Worm (Caenorhabditis elegans): ENCODE measurements around the gene C35A5.8.

DNA sequence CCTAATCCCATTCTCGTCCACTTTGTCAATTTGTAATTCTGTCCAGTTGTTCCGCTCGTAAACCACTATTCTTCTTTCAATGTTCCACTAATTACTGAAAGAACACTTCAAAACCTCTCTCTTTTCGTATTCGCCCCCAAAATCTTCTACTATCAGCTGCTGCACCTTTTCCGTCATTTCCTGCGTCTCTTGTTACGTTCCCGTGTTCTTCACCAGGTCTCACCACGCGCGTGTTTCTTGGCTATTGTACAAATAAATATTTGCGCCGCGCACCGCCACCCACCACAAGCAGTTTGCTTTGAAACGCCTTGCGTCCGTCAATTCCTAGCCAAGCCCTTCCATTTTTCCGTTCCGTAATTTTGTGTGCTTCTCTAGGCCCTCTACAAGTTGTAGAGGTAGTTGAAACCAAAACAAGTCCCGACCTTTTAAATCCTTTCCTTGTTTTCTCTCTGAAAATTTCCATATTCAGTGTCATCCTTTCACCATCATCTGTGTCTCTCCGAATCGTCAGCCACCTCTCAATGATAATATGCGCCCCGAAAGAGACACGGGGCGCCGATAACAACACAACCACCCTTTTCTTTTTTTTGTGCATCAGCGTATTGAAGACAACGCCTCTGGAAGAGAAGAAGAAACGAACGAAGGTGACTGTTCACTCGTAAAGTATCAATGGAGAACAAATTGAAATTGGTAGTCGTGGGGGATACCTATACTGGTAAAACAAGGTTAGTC lies 47.4 kb downstream of the C35A5.8 start, which contains the start of the genes crp-1 and Y32F6B.9:
- TF ChIP-seq pag-3 (tag; optimal IDR thresholded peaks at IDR 0.05; ENCODE audit: borderline replicate concordance) (no peak), F13H6.1 (tag; optimal IDR thresholded peaks at IDR 0.05) (no peak), T23F11.4 (GFP tag; optimal IDR thresholded peaks at IDR 0.05) (no peak), pax-1 (tag; optimal IDR thresholded peaks at IDR 0.05) (no peak), ceh-6 (GFP tag; optimal IDR thresholded peaks at IDR 0.05) (no peak), pqm-1 (tag; optimal IDR thresholded peaks at IDR 0.05) (no peak), nhr-11 (tag; optimal IDR thresholded peaks at IDR 0.05) (no peak), fkh-10 (GFP tag; optimal IDR thresholded peaks at IDR 0.05) (no peak), sox-4 (tag; optimal IDR thresholded peaks at IDR 0.05) (peak; percentile 15), eyg-1 (tag; optimal IDR thresholded peaks at IDR 0.05) (no peak), pha-2 (tag; optimal IDR thresholded peaks at IDR 0.05) (no peak)

All from whole organism, late embryonic.